Worm (Caenorhabditis elegans) whole organism, dauer: ENCODE results near the gene fbxa-131.

Experiments used
- unc-62 ChIP-seq: sonication (generic microtip); optimal IDR thresholded peaks from 2 replicates; lab custom pipeline; 2017; ENCODE audit warnings: missing biosample characterization, missing genetic modification reagents, missing genetic modification characterization

Gene fbxa-131

ce11 chrV:19771660-19772059 is 33.4 kb downstream of the fbxa-131 start, which contains the start of gene M162.15:
Gene M162.15 (minus strand): TSS chrV:19771760.
- no peak for TF ChIP-seq unc-62 (GFP tag; lab: Kevin White, UChicago)

- TF ChIP-seq unc-62 (GFP tag; lab: Kevin White, UChicago): no peak
Observed at ce11 chrV:19777227-19777626, 39.0 kb downstream of the fbxa-131 start, which contains the start of gene fbxa-118. Gene fbxa-118 (minus strand): TSS chrV:19777327.

DNA sequence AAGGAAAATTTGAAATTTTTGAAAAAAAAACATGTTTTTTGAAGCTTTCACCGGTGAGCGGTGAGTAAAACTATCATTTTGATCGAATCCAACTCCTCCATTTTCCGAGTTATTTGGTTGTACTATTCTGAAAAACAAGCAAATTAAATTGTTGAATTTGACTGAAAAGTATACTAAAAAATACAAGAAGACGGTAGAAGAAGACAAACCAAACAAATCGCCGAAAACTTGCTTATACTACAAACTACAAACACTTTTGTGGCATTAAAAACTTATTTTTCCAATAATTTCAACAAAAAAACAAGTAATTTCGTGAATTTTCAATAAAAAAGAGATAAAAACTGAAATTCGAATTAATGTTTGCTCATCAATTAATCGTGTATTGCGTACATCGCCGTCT is 40.4 kb downstream of the fbxa-131 start, which contains the start of gene fbxa-194:
fbxa-194 (minus strand) TSS at position 101 of the 400 bp plus-strand sequence.
- TF ChIP-seq unc-62 (GFP tag; lab: Kevin White, UChicago): no peak

- no peak for TF ChIP-seq unc-62 (GFP tag; lab: Kevin White, UChicago)
Observed at ce11 chrV:19779220-19779619, 41.0 kb downstream of the fbxa-131 start.

ce11 chrV:19783829-19784228 is 45.6 kb downstream of the fbxa-131 start, which contains the start of gene srt-45:
Gene srt-45 (plus strand): TSS chrV:19784129.
- no peak for TF ChIP-seq unc-62 (GFP tag; lab: Kevin White, UChicago)

DNA sequence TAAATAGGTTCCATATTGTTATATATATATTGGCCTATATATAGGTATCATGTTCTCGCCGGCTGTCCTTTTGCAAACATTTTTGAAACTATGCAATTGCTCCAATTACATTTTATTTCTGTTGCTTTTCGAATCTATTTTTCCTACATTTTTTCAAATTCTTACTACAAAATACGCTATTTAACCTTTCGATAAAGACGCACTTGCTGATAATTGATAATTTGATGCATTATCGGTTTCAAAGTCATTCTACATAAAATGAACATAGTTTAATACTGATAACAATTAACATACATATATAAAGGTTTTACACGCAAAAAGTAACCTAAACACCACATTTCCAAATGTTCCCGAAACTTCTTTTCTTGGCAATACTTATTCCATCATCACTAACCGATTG is 50.1 kb downstream of the fbxa-131 start, which contains the start of gene clec-258:
clec-258 (plus strand) TSS at position 81 of the 400 bp plus-strand sequence.
- no peak for TF ChIP-seq unc-62 (GFP tag; lab: Kevin White, UChicago)
